Fruit fly (Drosophila melanogaster) whole organism: ENCODE data around the gene CG10298.

Experiments used
- CG8478 ChIP-seq: fragments of >200 bp; optimal IDR thresholded peaks from 2 replicates; lab custom pipeline; 2018; ENCODE audit warnings: inconsistent platforms
- psq ChIP-seq: fragments of >200 bp; optimal IDR thresholded peaks from 2 replicates; lab custom pipeline; 2017
- usp ChIP-seq: fragments of >200 bp; optimal IDR thresholded peaks from 2 replicates; lab custom pipeline; 2017; ENCODE audit warnings: missing biosample characterization, missing genetic modification characterization, mixed read lengths

dm6 chr3R:6329774-6330298, 13.0 kb upstream of the CG10298 start, which contains the start of gene Osi18:
- TF ChIP-seq usp = no peak
- TF ChIP-seq CG8478 (lab: Kevin White, UChicago) = no peak
- TF ChIP-seq psq (lab: Kevin White, UChicago) = no peak
